Worm (Caenorhabditis elegans): ENCODE measurements around the gene col-157.

DNA sequence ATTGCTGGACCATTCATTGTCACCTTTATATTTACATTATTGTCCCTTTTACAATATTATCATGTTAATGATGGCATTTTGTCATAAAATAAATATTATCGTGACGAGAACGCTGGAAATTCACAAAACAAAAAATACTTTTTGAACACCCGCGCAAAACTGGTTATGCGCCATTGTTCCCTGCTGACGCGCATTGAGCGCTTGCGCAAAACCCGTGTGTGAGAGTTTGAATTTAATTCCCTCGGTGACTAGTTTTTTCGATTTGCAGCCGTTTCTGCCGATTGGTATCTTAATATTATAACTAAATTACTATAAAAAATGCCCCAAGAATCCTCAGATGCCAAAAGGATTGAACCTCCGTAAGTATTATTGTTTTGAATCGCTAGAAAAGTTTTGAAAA lies 37.6 kb downstream of the col-157 start, which contains the start of gene pafo-1:
- TF ChIP-seq W03F9.2 (tag; optimal IDR thresholded peaks at IDR 0.05), result peak; percentile 85
- TF ChIP-seq him-1 (tag; optimal IDR thresholded peaks at IDR 0.05), result peak; percentile 12
- TF ChIP-seq dao-5 (tag; optimal IDR thresholded peaks at IDR 0.05), result no peak
